Worm (Caenorhabditis elegans) whole organism, L4 larva: ENCODE measurements around the gene R01E6.2.

Experiments
- F10B5.3 ChIP-seq: sonication (generic microtip); optimal IDR thresholded peaks from 2 replicates; lab custom pipeline; 2016; ENCODE audit warnings: mild to moderate bottlenecking, missing genetic modification characterization, missing compliant biosample characterization
- Y5F2A.4 ChIP-seq: fragments of 200-800 bp; sonication (Bioruptor generic); optimal IDR thresholded peaks from 2 replicates; lab custom pipeline; 2018; ENCODE audit warnings: mild to moderate bottlenecking, missing genetic modification characterization, missing compliant biosample characterization
- ZK337.2 ChIP-seq: fragments of 200-800 bp; sonication (Bioruptor generic); IDR thresholded peaks from 2 replicates; pipeline ENCODE4 v1.3.6; 2022; ENCODE audit warnings: missing genetic modification reagents, missing genetic modification characterization, missing compliant biosample characterization
- aha-1 ChIP-seq: fragments of 150-350 bp; peaks from one replicate; lab custom pipeline; 2014; ENCODE audit warnings: missing biosample characterization, missing genetic modification characterization
- ceh-32 ChIP-seq: sonication (generic microtip); optimal IDR thresholded peaks from 2 replicates; lab custom pipeline; 2016; ENCODE audit warnings: mild to moderate bottlenecking, missing genetic modification characterization, missing compliant biosample characterization; ENCODE audit not compliant: poor library complexity
- ceh-82 ChIP-seq: sonication (generic microtip); optimal IDR thresholded peaks from 2 replicates; lab custom pipeline; 2017; ENCODE audit warnings: missing biosample characterization, missing genetic modification characterization
- cey-2 ChIP-seq: sonication (generic microtip); optimal IDR thresholded peaks from 3 replicates; lab custom pipeline; 2017; ENCODE audit warnings: missing genetic modification characterization, mild to moderate bottlenecking, missing compliant biosample characterization, antibody characterized with exemption, borderline replicate concordance; ENCODE audit not compliant: insufficient read depth
- ctbp-1 ChIP-seq: fragments of 200-800 bp; sonication (Bioruptor generic); IDR thresholded peaks from 2 replicates; pipeline ENCODE4 v1.3.6; 2022; ENCODE audit warnings: missing genetic modification reagents, missing genetic modification characterization, missing compliant biosample characterization
- daf-12 ChIP-seq: fragments of 150-350 bp; optimal IDR thresholded peaks from 2 replicates; lab custom pipeline; 2014; ENCODE audit warnings: missing biosample characterization, missing genetic modification reagents, missing genetic modification characterization
- daf-16 ChIP-seq, 3 experiments: sonication (generic microtip); optimal IDR thresholded peaks; 2 replicates each; lab custom pipeline; 2016 to 2017; ENCODE audit warnings: missing genetic modification characterization in 3 of 3, missing genetic modification reagents in 3 of 3, mild to moderate bottlenecking in 2 of 3, missing compliant biosample characterization in 2 of 3, missing biosample characterization in 1 of 3, moderate library complexity in 1 of 3
- dmd-6 ChIP-seq: fragments of 200-800 bp; sonication (Bioruptor generic); IDR thresholded peaks from 2 replicates; pipeline ENCODE4 v1.3.6; 2022; ENCODE audit warnings: missing genetic modification reagents, missing genetic modification characterization, missing compliant biosample characterization
- dmd-8 ChIP-seq: fragments of 200-800 bp; sonication (Bioruptor generic); IDR thresholded peaks from 2 replicates; pipeline ENCODE4 v1.3.6; 2022; ENCODE audit warnings: missing genetic modification characterization, missing compliant biosample characterization
- dve-1 ChIP-seq: sonication (generic microtip); optimal IDR thresholded peaks from 2 replicates; lab custom pipeline; 2017; ENCODE audit warnings: antibody characterized with exemption, mild to moderate bottlenecking, missing genetic modification characterization, missing compliant biosample characterization; ENCODE audit not compliant: insufficient read depth
- egl-27 ChIP-seq: sonication (generic microtip); optimal IDR thresholded peaks from 3 replicates; lab custom pipeline; 2017; ENCODE audit warnings: missing biosample characterization, missing genetic modification reagents, missing genetic modification characterization
- hlh-11 ChIP-seq: fragments of 200-800 bp; sonication (Bioruptor generic); optimal IDR thresholded peaks from 2 replicates; lab custom pipeline; 2018; ENCODE audit warnings: mild to moderate bottlenecking, missing genetic modification characterization, missing compliant biosample characterization
- hlh-30 ChIP-seq: sonication (generic microtip); optimal IDR thresholded peaks from 2 replicates; lab custom pipeline; 2017; ENCODE audit warnings: antibody characterized with exemption, mild to moderate bottlenecking, missing genetic modification characterization, missing compliant biosample characterization; ENCODE audit not compliant: insufficient read depth
- lim-7 ChIP-seq: fragments of 200-800 bp; sonication (Bioruptor generic); IDR thresholded peaks from 2 replicates; pipeline ENCODE4 v1.3.6; 2022; ENCODE audit warnings: missing genetic modification characterization, missing compliant biosample characterization
- lin-38 ChIP-seq: fragments of 200-800 bp; sonication (Bioruptor generic); IDR thresholded peaks from 2 replicates; pipeline ENCODE4 v1.3.6; 2022; ENCODE audit warnings: missing genetic modification reagents, missing genetic modification characterization, missing compliant biosample characterization
- lin-39 ChIP-seq: fragments of 150-350 bp; optimal IDR thresholded peaks from 2 replicates; lab custom pipeline; 2014; ENCODE audit warnings: missing biosample characterization, missing genetic modification reagents, missing genetic modification characterization
- lsy-2 ChIP-seq, 2 experiments: fragments of 150-350 bp in 1 of 2; sonication (generic microtip) in 1 of 2; optimal IDR thresholded peaks; 2 replicates each; lab custom pipeline; 2014 to 2017; ENCODE audit warnings: missing biosample characterization in 2 of 2, missing genetic modification characterization in 2 of 2
- madf-9 ChIP-seq: fragments of 200-800 bp; sonication (Bioruptor generic); conservative IDR thresholded peaks from 2 replicates; pipeline ENCODE4 v1.3.6; 2022; ENCODE audit warnings: missing genetic modification reagents, missing genetic modification characterization, missing compliant biosample characterization
- mdl-1 ChIP-seq, 2 experiments: fragments of 150-350 bp in 1 of 2; sonication (generic microtip) in 1 of 2; optimal IDR thresholded peaks; 2 replicates each; lab custom pipeline; 2014 to 2017; ENCODE audit warnings: missing biosample characterization in 2 of 2, missing genetic modification characterization in 2 of 2
- mxl-3 ChIP-seq: fragments of 200-800 bp; sonication (Bioruptor generic); optimal IDR thresholded peaks from 2 replicates; lab custom pipeline; 2018; ENCODE audit warnings: mild to moderate bottlenecking, missing genetic modification characterization, missing compliant biosample characterization
- nhr-11 ChIP-seq: fragments of 150-350 bp; optimal IDR thresholded peaks from 2 replicates; lab custom pipeline; 2014; ENCODE audit warnings: missing biosample characterization, missing genetic modification characterization
- nhr-237 ChIP-seq: sonication (generic microtip); optimal IDR thresholded peaks from 2 replicates; lab custom pipeline; 2017; ENCODE audit warnings: missing biosample characterization, missing genetic modification characterization
- nhr-28 ChIP-seq: fragments of 150-350 bp; optimal IDR thresholded peaks from 2 replicates; lab custom pipeline; 2014; ENCODE audit warnings: missing biosample characterization, missing genetic modification characterization
- nhr-6 ChIP-seq: fragments of 150-350 bp; optimal IDR thresholded peaks from 2 replicates; lab custom pipeline; 2014; ENCODE audit warnings: missing biosample characterization, missing genetic modification characterization
- nhr-77 ChIP-seq: fragments of 150-350 bp; optimal IDR thresholded peaks from 2 replicates; lab custom pipeline; 2014; ENCODE audit warnings: missing biosample characterization, missing genetic modification characterization
- pqm-1 ChIP-seq: sonication (generic microtip); optimal IDR thresholded peaks from 2 replicates; lab custom pipeline; 2017; ENCODE audit warnings: missing biosample characterization, missing genetic modification characterization
- sdz-12 ChIP-seq: fragments of 200-800 bp; sonication (Bioruptor generic); optimal IDR thresholded peaks from 2 replicates; lab custom pipeline; 2018; ENCODE audit warnings: mild to moderate bottlenecking, missing genetic modification characterization, missing compliant biosample characterization
- spr-3 ChIP-seq: fragments of 200-800 bp; sonication (Bioruptor generic); optimal IDR thresholded peaks from 2 replicates; lab custom pipeline; 2018; ENCODE audit warnings: mild to moderate bottlenecking, missing genetic modification characterization, missing compliant biosample characterization
- tra-1 ChIP-seq: fragments of 200-800 bp; sonication (Bioruptor generic); IDR thresholded peaks from 2 replicates; pipeline ENCODE4 v1.3.6; 2022; ENCODE audit warnings: missing genetic modification reagents, missing genetic modification characterization, missing compliant biosample characterization
- unc-62 ChIP-seq, 3 experiments: fragments of 150-350 bp in 1 of 3; sonication (generic microtip); optimal IDR thresholded peaks in 2 of 3; peaks in 1 of 3; 1 replicate in 1 of 3; 2 replicates in 2 of 3; lab custom pipeline; 2014 to 2017; ENCODE audit warnings: missing biosample characterization in 3 of 3, missing genetic modification characterization in 3 of 3, missing genetic modification reagents in 3 of 3, missing genotype in 1 of 3
- zfp-2 ChIP-seq: sonication (generic microtip); optimal IDR thresholded peaks from 2 replicates; lab custom pipeline; 2016; ENCODE audit warnings: mild to moderate bottlenecking, missing genetic modification characterization, missing compliant biosample characterization

R01E6.2 gene

DNA sequence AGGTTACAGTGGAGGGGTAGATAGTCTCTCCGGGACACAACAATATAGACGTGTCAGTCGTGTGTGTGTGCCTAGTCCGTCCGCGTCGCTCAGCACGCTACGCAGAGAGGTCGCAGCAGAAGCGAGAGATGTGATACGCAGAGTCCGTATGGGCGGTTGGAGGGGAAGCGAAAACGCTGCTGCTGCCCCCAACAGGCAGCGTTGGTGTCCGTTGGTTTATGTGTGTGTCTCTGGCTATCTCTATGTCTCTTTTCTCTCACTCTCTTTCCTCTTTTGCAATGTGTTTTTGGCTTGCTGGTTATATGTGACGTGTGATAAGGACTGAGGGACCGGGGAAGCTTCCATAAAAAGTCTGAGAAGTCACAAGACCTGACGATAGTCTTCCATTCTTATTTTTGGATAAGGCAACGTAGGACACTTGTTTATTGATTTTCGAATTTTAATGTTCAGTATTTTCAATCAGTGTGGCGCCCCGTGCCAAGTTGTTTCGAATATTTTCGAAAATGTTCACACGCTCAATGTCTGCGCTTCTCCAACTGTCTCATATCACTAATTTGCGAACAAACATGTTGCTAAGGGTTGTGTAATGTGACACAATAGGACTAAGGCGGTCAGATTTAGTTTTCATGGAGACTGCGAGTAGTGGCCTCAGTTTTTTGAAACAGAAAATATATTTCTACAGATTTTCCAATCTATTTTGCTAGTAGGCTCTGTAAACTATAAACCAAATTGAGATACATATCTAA lies 38.8 kb downstream of the R01E6.2 start, which contains the start of gene pab-2 (continued):
- TF ChIP-seq egl-27 (tag; lab: Kevin White, UChicago) (no peak), nhr-6 (no peak), nhr-237 (tag; lab: Kevin White, UChicago) (no peak), daf-12 (tag; lab: Kevin White, UChicago) (no peak), ceh-82 (no peak), ceh-32 (tag; lab: Kevin White, UChicago) (no peak), ctbp-1 (peak; percentile 68)

DNA sequence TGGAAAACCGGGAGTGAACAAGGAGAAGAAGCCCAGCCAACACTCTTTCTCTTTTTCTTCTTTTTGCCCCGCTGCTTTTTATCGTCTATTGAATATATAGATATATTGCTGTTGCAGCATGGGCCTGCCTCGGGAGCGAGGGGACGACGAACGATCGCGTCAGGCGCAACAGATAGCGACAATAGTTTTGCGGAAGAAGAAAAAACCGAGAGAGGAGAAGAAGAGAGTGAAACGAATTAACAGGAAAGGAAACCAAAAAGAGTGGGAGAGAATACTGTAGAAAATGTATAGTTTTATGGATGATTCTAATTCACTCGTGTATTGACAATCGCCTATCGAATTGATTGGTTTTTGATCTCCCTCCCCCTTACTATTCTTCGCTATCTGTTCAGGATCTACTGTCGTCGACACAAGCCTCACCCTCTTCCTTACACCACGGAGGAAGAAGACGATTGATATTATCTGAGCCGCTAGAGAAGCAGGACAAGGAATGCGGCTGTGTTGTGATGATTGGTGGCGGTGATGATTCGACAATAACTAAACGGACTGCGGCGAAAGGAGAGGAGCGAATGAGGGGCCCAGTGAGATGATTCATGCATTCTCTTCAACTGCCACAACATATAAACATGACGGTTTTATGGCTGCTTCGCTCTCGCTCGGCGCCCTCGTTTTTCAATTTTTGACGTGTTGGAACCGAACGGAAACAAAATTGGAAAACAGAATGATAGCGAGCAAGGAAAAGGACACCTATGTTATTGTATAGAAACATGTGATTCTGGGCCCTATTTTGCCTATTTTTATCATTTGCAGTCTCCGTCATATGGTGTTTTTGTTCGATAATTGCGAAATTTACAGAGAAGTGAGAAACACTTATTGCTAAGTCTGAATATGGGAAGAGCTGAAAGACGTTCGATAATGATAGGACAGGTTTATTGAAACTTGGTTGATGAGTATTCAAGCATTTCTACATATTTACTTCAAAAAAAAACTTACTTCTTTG lies 39.8 kb downstream of the R01E6.2 start:
- TF ChIP-seq hlh-30 (tag; lab: Kevin White, UChicago) (peak; percentile 58), madf-9 (GFP tag; lab: Robert Waterston, UW) (no peak), mdl-1 (tag; optimal IDR thresholded peaks at IDR 0.05; lab: Kevin White, UChicago) (peak in 1 of 2 experiments; percentile 16), lim-7 (GFP tag; lab: Robert Waterston, UW) (no peak), Y5F2A.4 (GFP tag; lab: Kevin White, UChicago) (no peak), lin-38 (GFP tag; lab: Robert Waterston, UW) (no peak), lin-39 (tag; lab: Kevin White, UChicago) (no peak), daf-16 (GFP tag; optimal IDR thresholded peaks at IDR 0.05; lab: Kevin White, UChicago) (no peak), daf-16 (tag; optimal IDR thresholded peaks at IDR 0.05; lab: Kevin White, UChicago) (peak; percentile 18), dve-1 (peak; percentile 44), pqm-1 (tag; lab: Kevin White, UChicago) (peak; percentile 15), spr-3 (GFP tag; lab: Kevin White, UChicago) (no peak), dmd-8 (GFP tag; lab: Robert Waterston, UW) (no peak), F10B5.3 (tag; lab: Kevin White, UChicago) (no peak), cey-2 (tag; lab: Kevin White, UChicago) (no peak), sdz-12 (GFP tag; lab: Kevin White, UChicago) (no peak), hlh-11 (tag; lab: Kevin White, UChicago) (peak; percentile 49), nhr-77 (tag; lab: Kevin White, UChicago) (peak; percentile 6), zfp-2 (tag; lab: Kevin White, UChicago) (no peak), lsy-2 (tag; optimal IDR thresholded peaks at IDR 0.05; lab: Kevin White, UChicago) (peak in 1 of 2 experiments; percentile 4), dmd-6 (GFP tag; lab: Robert Waterston, UW) (peak; percentile 40), mxl-3 (GFP tag; lab: Kevin White, UChicago) (peak; percentile 10), nhr-11 (tag; lab: Kevin White, UChicago) (no peak), ZK337.2 (GFP tag; lab: Robert Waterston, UW) (no peak), aha-1 (tag; lab: Kevin White, UChicago) (peak; percentile 56), tra-1 (GFP tag; lab: Robert Waterston, UW) (0 out of 2 replicates have a peak, but pooled peaks have one; percentile 6), unc-62 (GFP tag; optimal IDR thresholded peaks at IDR 0.05 in 1 of 2; lab: Kevin White, UChicago) (peak in 1 of 2 experiments; percentile 68), unc-62 (tag; optimal IDR thresholded peaks at IDR 0.05; lab: Kevin White, UChicago) (no peak), nhr-28 (peak; percentile 40)
